Fruit fly (Drosophila melanogaster) whole organism, embryonic: ENCODE results near the gene qm.

Experiments used
- Adf1 ChIP-seq: fragments of 200-800 bp; sonication (Bioruptor generic); IDR thresholded peaks from 2 replicates; pipeline ENCODE4 v1.3.6; 2022; ENCODE audit warnings: missing biosample characterization, missing genetic modification characterization
- Bteb2 ChIP-seq: fragments of 200-800 bp; sonication (Bioruptor generic); optimal IDR thresholded peaks from 2 replicates; lab custom pipeline; 2016; ENCODE audit warnings: missing biosample characterization, missing genetic modification characterization
- CG11560 ChIP-seq: fragments of 200-800 bp; sonication (Bioruptor generic); IDR thresholded peaks from 3 replicates; pipeline ENCODE4 v1.3.6; 2022; ENCODE audit warnings: missing biosample characterization, missing genetic modification characterization
- CG12236 ChIP-seq: fragments of 200-800 bp; sonication (Bioruptor generic); optimal IDR thresholded peaks from 2 replicates; lab custom pipeline; 2016; ENCODE audit warnings: missing biosample characterization, missing genetic modification characterization
- CG12659 ChIP-seq: fragments of 200-800 bp; sonication (Bioruptor generic); optimal IDR thresholded peaks from 3 replicates; lab custom pipeline; 2017; ENCODE audit warnings: mild to moderate bottlenecking, missing biosample characterization, missing genetic modification reagents, missing genetic modification characterization
- CG14441 ChIP-seq: fragments of 200-800 bp; sonication (Bioruptor generic); IDR thresholded peaks from 2 replicates; pipeline ENCODE4 v1.3.6; 2022; ENCODE audit warnings: missing biosample characterization, missing genetic modification characterization
- CG15073 ChIP-seq: fragments of 200-800 bp; sonication (Bioruptor generic); optimal IDR thresholded peaks from 2 replicates; lab custom pipeline; 2016; ENCODE audit warnings: missing biosample characterization, missing genetic modification characterization
- CG15601 ChIP-seq: fragments of 200-800 bp; sonication (Bioruptor generic); optimal IDR thresholded peaks from 3 replicates; lab custom pipeline; 2019; ENCODE audit warnings: missing biosample characterization, mild to moderate bottlenecking, missing genetic modification characterization, moderate library complexity
- CG17829 ChIP-seq: fragments of 200-800 bp; optimal IDR thresholded peaks from 2 replicates; lab custom pipeline; 2019; ENCODE audit warnings: missing biosample characterization, mild to moderate bottlenecking, missing genetic modification characterization, moderate library complexity
- CG17912 ChIP-seq: fragments of 200-800 bp; sonication (Bioruptor generic); optimal IDR thresholded peaks from 2 replicates; lab custom pipeline; 2018; ENCODE audit warnings: missing biosample characterization, mild to moderate bottlenecking, missing genetic modification characterization
- CG18476 ChIP-seq: fragments of 200-800 bp; sonication (Bioruptor generic); optimal IDR thresholded peaks from 2 replicates; lab custom pipeline; 2016; ENCODE audit warnings: missing biosample characterization, mild to moderate bottlenecking, missing genetic modification characterization
- CG2199 ChIP-seq: fragments of 200-800 bp; sonication (Bioruptor generic); IDR thresholded peaks from 3 replicates; pipeline ENCODE4 v1.3.6; 2022; ENCODE audit warnings: missing biosample characterization, missing genetic modification characterization
- CG30020 ChIP-seq: fragments of 200-800 bp; optimal IDR thresholded peaks from 2 replicates; lab custom pipeline; 2019; ENCODE audit warnings: missing biosample characterization, mild to moderate bottlenecking, missing genetic modification characterization, moderate library complexity
- CG32772 ChIP-seq: fragments of 200-800 bp; sonication (Bioruptor generic); IDR thresholded peaks from 2 replicates; pipeline ENCODE4 v1.3.6; 2022; ENCODE audit warnings: missing biosample characterization, missing genetic modification characterization
- CG3281 ChIP-seq: fragments of 200-800 bp; sonication (Bioruptor generic); optimal IDR thresholded peaks from 3 replicates; lab custom pipeline; 2017; ENCODE audit warnings: missing biosample characterization, mild to moderate bottlenecking, missing genetic modification characterization
- CG6689 ChIP-seq: fragments of 200-800 bp; sonication (Bioruptor generic); IDR thresholded peaks from 2 replicates; pipeline ENCODE4 v1.3.6; 2022; ENCODE audit warnings: missing biosample characterization, missing genetic modification characterization
- CG7271 ChIP-seq: fragments of 200-800 bp; sonication (Bioruptor generic); optimal IDR thresholded peaks from 2 replicates; lab custom pipeline; 2018; ENCODE audit warnings: missing biosample characterization, mild to moderate bottlenecking, missing genetic modification characterization, moderate library complexity
- CG7556 ChIP-seq: fragments of 200-800 bp; sonication (Bioruptor generic); optimal IDR thresholded peaks from 2 replicates; lab custom pipeline; 2017; ENCODE audit warnings: missing biosample characterization, mild to moderate bottlenecking, missing genetic modification characterization
- CG8765 ChIP-seq: fragments of 200-800 bp; sonication (Bioruptor generic); IDR thresholded peaks from 2 replicates; pipeline ENCODE4 v1.3.6; 2022; ENCODE audit warnings: missing biosample characterization, missing genetic modification characterization
- CG9932 ChIP-seq: fragments of 200-800 bp; sonication (Bioruptor generic); IDR thresholded peaks from 2 replicates; pipeline ENCODE4 v1.3.6; 2022; ENCODE audit warnings: missing biosample characterization, missing genetic modification characterization
- CHES-1-like ChIP-seq: fragments of 200-800 bp; sonication (Bioruptor generic); optimal IDR thresholded peaks from 2 replicates; lab custom pipeline; 2016; ENCODE audit warnings: missing biosample characterization, missing genetic modification characterization
- Deaf1 ChIP-seq: fragments of 200-800 bp; optimal IDR thresholded peaks from 3 replicates; lab custom pipeline; 2019; ENCODE audit warnings: missing biosample characterization, mild to moderate bottlenecking, missing genetic modification characterization, moderate library complexity
- Dek ChIP-seq: fragments of 200-800 bp; sonication (Bioruptor generic); optimal IDR thresholded peaks from 3 replicates; lab custom pipeline; 2019; ENCODE audit warnings: missing biosample characterization, mild to moderate bottlenecking, missing genetic modification characterization, moderate library complexity
- Dp ChIP-seq: fragments of 200-800 bp; sonication (Bioruptor generic); optimal IDR thresholded peaks from 2 replicates; lab custom pipeline; 2018; ENCODE audit warnings: missing biosample characterization, mild to moderate bottlenecking, missing genetic modification characterization, moderate library complexity
- E2f1 ChIP-seq: fragments of 200-800 bp; sonication (Bioruptor generic); IDR thresholded peaks from 2 replicates; pipeline ENCODE4 v1.3.6; 2022; ENCODE audit warnings: missing biosample characterization, missing genetic modification characterization
- HHEX ChIP-seq: fragments of 200-800 bp; sonication (Bioruptor generic); optimal IDR thresholded peaks from 3 replicates; lab custom pipeline; 2017; ENCODE audit warnings: missing biosample characterization, mild to moderate bottlenecking, missing genetic modification characterization, missing genetic modification reagents
- HLH4C ChIP-seq: fragments of 200-800 bp; sonication (Bioruptor generic); IDR thresholded peaks from 3 replicates; pipeline ENCODE4 v1.3.6; 2022; ENCODE audit warnings: missing biosample characterization, missing genetic modification characterization; ENCODE audit not compliant: partially characterized antibody
- HmgD ChIP-seq: fragments of 200-800 bp; sonication (Bioruptor generic); optimal IDR thresholded peaks from 3 replicates; lab custom pipeline; 2016; ENCODE audit warnings: missing biosample characterization, missing genetic modification characterization
- Hmr ChIP-seq: fragments of 200-800 bp; sonication (Bioruptor generic); optimal IDR thresholded peaks from 3 replicates; lab custom pipeline; 2017; ENCODE audit warnings: mild to moderate bottlenecking, missing biosample characterization, missing genetic modification reagents, missing genetic modification characterization
- Hr51 ChIP-seq, 2 experiments: fragments of 200-800 bp; sonication (Bioruptor generic); optimal IDR thresholded peaks; 2 replicates in 1 of 2; 3 replicates in 1 of 2; lab custom pipeline; 2016 to 2018; ENCODE audit warnings: missing biosample characterization in 2 of 2, missing genetic modification characterization in 2 of 2, mild to moderate bottlenecking in 1 of 2, moderate library complexity in 1 of 2
- Lpt ChIP-seq: fragments of >200 bp; optimal IDR thresholded peaks from 2 replicates; lab custom pipeline; 2018; ENCODE audit warnings: missing biosample characterization, missing genetic modification characterization
- Med ChIP-seq: fragments of 200-800 bp; sonication (Bioruptor generic); peaks from one replicate; lab custom pipeline; 2016; ENCODE audit warnings: missing biosample characterization, missing genetic modification characterization, mild to moderate bottlenecking, inconsistent platforms, moderate library complexity
- Oaz ChIP-seq: fragments of 200-800 bp; sonication (Bioruptor generic); IDR thresholded peaks from 2 replicates; pipeline ENCODE4 v1.3.6; 2022; ENCODE audit warnings: missing biosample characterization, missing genetic modification characterization
- Ptx1 ChIP-seq: fragments of 200-800 bp; sonication (Bioruptor generic); IDR thresholded peaks from 2 replicates; pipeline ENCODE4 v1.3.6; 2022; ENCODE audit warnings: missing biosample characterization, missing genetic modification characterization
- TFAM ChIP-seq: fragments of 200-800 bp; sonication (Bioruptor generic); optimal IDR thresholded peaks from 2 replicates; lab custom pipeline; 2017; ENCODE audit warnings: missing biosample characterization, missing genetic modification characterization, inconsistent platforms
- Trl ChIP-seq, 3 experiments: fragments of >200 bp in 2 of 3; fragments of 200-800 bp in 1 of 3; sonication (Bioruptor generic) in 1 of 3; optimal IDR thresholded peaks; 2 replicates in 1 of 3; 3 replicates in 2 of 3; lab custom pipeline; 2016 to 2017; ENCODE audit warnings: missing biosample characterization in 1 of 3, missing genetic modification characterization in 1 of 3
- ara ChIP-seq: fragments of 200-800 bp; sonication (Bioruptor generic); IDR thresholded peaks from 2 replicates; pipeline ENCODE4 v1.3.6; 2022; ENCODE audit warnings: missing biosample characterization, missing genetic modification characterization
- bigmax ChIP-seq: fragments of 200-800 bp; sonication (Bioruptor generic); optimal IDR thresholded peaks from 2 replicates; lab custom pipeline; 2018; ENCODE audit warnings: missing biosample characterization, mild to moderate bottlenecking, missing genetic modification characterization
- caup ChIP-seq: fragments of 200-800 bp; sonication (Bioruptor generic); optimal IDR thresholded peaks from 3 replicates; lab custom pipeline; 2017; ENCODE audit warnings: missing biosample characterization, mild to moderate bottlenecking, missing genetic modification characterization, moderate library complexity; ENCODE audit not compliant: severe bottlenecking
- crol ChIP-seq: fragments of 200-800 bp; sonication (Bioruptor generic); IDR thresholded peaks from 2 replicates; pipeline ENCODE4 v1.3.6; 2022; ENCODE audit warnings: missing biosample characterization, missing genetic modification characterization
- dati ChIP-seq: fragments of 200-800 bp; sonication (Bioruptor generic); IDR thresholded peaks from 2 replicates; pipeline ENCODE4 v1.3.6; 2022; ENCODE audit warnings: missing biosample characterization, missing genetic modification characterization
- insv ChIP-seq, 2 experiments: fragments of 200-800 bp; sonication (Bioruptor generic); optimal IDR thresholded peaks; 3 replicates each; lab custom pipeline; 2016 to 2018; ENCODE audit warnings: missing biosample characterization in 2 of 2, missing genetic modification characterization in 2 of 2
- klu ChIP-seq: fragments of 200-800 bp; sonication (Bioruptor generic); IDR thresholded peaks from 2 replicates; pipeline ENCODE4 v1.3.6; 2022; ENCODE audit warnings: missing biosample characterization, missing genetic modification characterization
- lmd ChIP-seq: fragments of 200-800 bp; sonication (Bioruptor generic); IDR thresholded peaks from 2 replicates; pipeline ENCODE4 v1.3.6; 2022; ENCODE audit warnings: missing biosample characterization, missing genetic modification characterization
- org-1 ChIP-seq: fragments of 200-800 bp; sonication (Bioruptor generic); optimal IDR thresholded peaks from 2 replicates; lab custom pipeline; 2017; ENCODE audit warnings: missing biosample characterization, missing genetic modification characterization
- psq ChIP-seq: fragments of 200-800 bp; sonication (Bioruptor generic); optimal IDR thresholded peaks from 2 replicates; lab custom pipeline; 2017; ENCODE audit warnings: missing biosample characterization, missing genetic modification characterization
- scrt ChIP-seq: fragments of 200-800 bp; sonication (Bioruptor generic); optimal IDR thresholded peaks from 2 replicates; lab custom pipeline; 2018; ENCODE audit warnings: missing biosample characterization, mild to moderate bottlenecking, missing genetic modification characterization, moderate library complexity
- sd ChIP-seq: fragments of 200-800 bp; sonication (Bioruptor generic); optimal IDR thresholded peaks from 3 replicates; lab custom pipeline; 2018; ENCODE audit warnings: missing biosample characterization, mild to moderate bottlenecking, missing genetic modification characterization, moderate library complexity
- sob ChIP-seq: fragments of 200-800 bp; sonication (Bioruptor generic); IDR thresholded peaks from 2 replicates; pipeline ENCODE4 v1.3.6; 2022; ENCODE audit warnings: missing biosample characterization, missing genetic modification characterization
- tio ChIP-seq: fragments of 200-800 bp; sonication (Bioruptor generic); optimal IDR thresholded peaks from 2 replicates; lab custom pipeline; 2017; ENCODE audit warnings: missing biosample characterization, missing genetic modification characterization, inconsistent platforms

qm gene

dm6 chr3L:7347984-7348631 lies at the start of gene qm, which contains the start of gene Srp19 (continued):
- TF ChIP-seq sd (peak; percentile 33), HHEX (no peak), CG3281 (GFP tag; lab: Kevin White, UChicago) (peak; percentile 34), E2f1 (no peak), CG17912 (no peak), Deaf1 (peak; percentile 2), CG17829 (tag; lab: Kevin White, UChicago) (peak; percentile 43), Trl (optimal IDR thresholded peaks at IDR 0.05; lab: Kevin White, UChicago) (no peak), Trl (GFP tag; optimal IDR thresholded peaks at IDR 0.05; lab: Kevin White, UChicago) (peak; percentile 70), CG2199 (no peak), CG14441 (GFP tag; lab: Robert Waterston, UW) (no peak), scrt (GFP tag; lab: Kevin White, UChicago) (no peak), CG12236 (GFP tag; lab: Kevin White, UChicago) (no peak), Hmr (GFP tag; lab: Kevin White, UChicago) (peak; percentile 62), Ptx1 (GFP tag; lab: Robert Waterston, UW) (peak; percentile 54; the same call in 1 of the 2 replicates), CG9932 (GFP tag; lab: Robert Waterston, UW) (peak; percentile 78), Hr51 (GFP tag; optimal IDR thresholded peaks at IDR 0.05; lab: Kevin White, UChicago) (peak; percentile 8 to 27), lmd (peak; percentile 36; the same call in 1 of the 2 replicates), ara (GFP tag; lab: Robert Waterston, UW) (no peak), CG7556 (GFP tag; lab: Kevin White, UChicago) (peak; percentile 56), psq (GFP tag; lab: Kevin White, UChicago) (no peak), insv (GFP tag; optimal IDR thresholded peaks at IDR 0.05; lab: Kevin White, UChicago) (peak in 1 of 2 experiments; percentile 23), CHES-1-like (GFP tag; lab: Kevin White, UChicago) (peak; percentile 16), CG11560 (tag; lab: Robert Waterston, UW) (no peak), klu (GFP tag; lab: Robert Waterston, UW) (peak; percentile 61; the same call in 1 of the 2 replicates), TFAM (GFP tag; lab: Kevin White, UChicago) (no peak), CG18476 (GFP tag; lab: Kevin White, UChicago) (peak; percentile 6), dati (no peak), Bteb2 (GFP tag; lab: Kevin White, UChicago) (no peak), Med (GFP tag; lab: Kevin White, UChicago) (peak; percentile 85), HLH4C (GFP tag; lab: Robert Waterston, UW) (peak; percentile 73), CG7271 (tag; lab: Kevin White, UChicago) (no peak), Oaz (GFP tag; lab: Robert Waterston, UW) (no peak), Dek (tag; lab: Kevin White, UChicago) (peak; percentile 53), sob (peak; percentile 59), CG32772 (GFP tag; lab: Robert Waterston, UW) (peak; percentile 58), HmgD (no peak), CG8765 (GFP tag; lab: Robert Waterston, UW) (no peak), CG6689 (GFP tag; lab: Robert Waterston, UW) (peak; percentile 29; the same call in 1 of the 2 replicates), crol (GFP tag; lab: Robert Waterston, UW) (peak; percentile 99), Dp (GFP tag; lab: Kevin White, UChicago) (peak; percentile 5), bigmax (no peak), Adf1 (peak; percentile 41), CG15073 (no peak), Lpt (no peak), caup (GFP tag; lab: Kevin White, UChicago) (peak; percentile 22), CG12659 (peak; percentile 63), org-1 (GFP tag; lab: Kevin White, UChicago) (no peak), CG15601 (tag; lab: Kevin White, UChicago) (peak; percentile 46), tio (GFP tag; lab: Kevin White, UChicago) (no peak), CG30020 (tag; lab: Kevin White, UChicago) (peak; percentile 55)
